Worm (Caenorhabditis elegans) whole organism, L4 larva: ENCODE results near the gene B0001.8.
"Not testable (repeated sequence)": the region's sequence is repeated elsewhere in the genome, so short reads cannot be mapped to it uniquely, and the experiment has no call there.

Experiments
- F37D6.2 ChIP-seq: sonication (generic microtip); optimal IDR thresholded peaks from 2 replicates; lab custom pipeline; 2016; ENCODE audit warnings: mild to moderate bottlenecking, missing genetic modification characterization, missing compliant biosample characterization
- F44E2.7 ChIP-seq: fragments of 200-800 bp; sonication (Bioruptor generic); IDR thresholded peaks from 2 replicates; pipeline ENCODE4 v2.1.2; 2022; ENCODE audit warnings: missing genetic modification characterization, missing compliant biosample characterization
- ZK337.2 ChIP-seq: fragments of 200-800 bp; sonication (Bioruptor generic); IDR thresholded peaks from 2 replicates; pipeline ENCODE4 v1.3.6; 2022; ENCODE audit warnings: missing genetic modification reagents, missing genetic modification characterization, missing compliant biosample characterization
- aha-1 ChIP-seq: fragments of 150-350 bp; peaks from one replicate; lab custom pipeline; 2014; ENCODE audit warnings: missing biosample characterization, missing genetic modification characterization
- ceh-62 ChIP-seq: sonication (generic microtip); optimal IDR thresholded peaks from 2 replicates; lab custom pipeline; 2017; ENCODE audit warnings: missing biosample characterization, missing genetic modification characterization
- ceh-82 ChIP-seq: sonication (generic microtip); optimal IDR thresholded peaks from 2 replicates; lab custom pipeline; 2017; ENCODE audit warnings: missing biosample characterization, missing genetic modification characterization
- daf-16 ChIP-seq, 3 experiments: sonication (generic microtip); optimal IDR thresholded peaks; 2 replicates each; lab custom pipeline; 2016 to 2017; ENCODE audit warnings: missing genetic modification characterization in 3 of 3, missing genetic modification reagents in 3 of 3, mild to moderate bottlenecking in 2 of 3, missing compliant biosample characterization in 2 of 3, missing biosample characterization in 1 of 3, moderate library complexity in 1 of 3
- dmd-6 ChIP-seq: fragments of 200-800 bp; sonication (Bioruptor generic); IDR thresholded peaks from 2 replicates; pipeline ENCODE4 v1.3.6; 2022; ENCODE audit warnings: missing genetic modification reagents, missing genetic modification characterization, missing compliant biosample characterization
- dmd-9 ChIP-seq: fragments of 200-800 bp; sonication (Bioruptor generic); IDR thresholded peaks from 2 replicates; pipeline ENCODE4 v1.3.6; 2022; ENCODE audit warnings: missing genetic modification reagents, missing genetic modification characterization, missing compliant biosample characterization
- duxl-1 ChIP-seq: sonication (generic microtip); optimal IDR thresholded peaks from 2 replicates; lab custom pipeline; 2016; ENCODE audit warnings: mild to moderate bottlenecking, missing genetic modification characterization, moderate library complexity, missing compliant biosample characterization; ENCODE audit not compliant: poor library complexity
- fkh-10 ChIP-seq: fragments of 150-350 bp; optimal IDR thresholded peaks from 2 replicates; lab custom pipeline; 2014; ENCODE audit warnings: missing biosample characterization, missing genetic modification reagents, missing genetic modification characterization
- fos-1 ChIP-seq: fragments of 150-350 bp; optimal IDR thresholded peaks from 2 replicates; lab custom pipeline; 2014; ENCODE audit warnings: missing biosample characterization, missing genetic modification characterization
- hlh-11 ChIP-seq: fragments of 200-800 bp; sonication (Bioruptor generic); optimal IDR thresholded peaks from 2 replicates; lab custom pipeline; 2018; ENCODE audit warnings: mild to moderate bottlenecking, missing genetic modification characterization, missing compliant biosample characterization
- hlh-30 ChIP-seq: sonication (generic microtip); optimal IDR thresholded peaks from 2 replicates; lab custom pipeline; 2017; ENCODE audit warnings: antibody characterized with exemption, mild to moderate bottlenecking, missing genetic modification characterization, missing compliant biosample characterization; ENCODE audit not compliant: insufficient read depth
- lim-7 ChIP-seq: fragments of 200-800 bp; sonication (Bioruptor generic); IDR thresholded peaks from 2 replicates; pipeline ENCODE4 v1.3.6; 2022; ENCODE audit warnings: missing genetic modification characterization, missing compliant biosample characterization
- lin-29 ChIP-seq: fragments of 200-800 bp; sonication (Bioruptor generic); IDR thresholded peaks from 2 replicates; pipeline ENCODE4 v1.3.6; 2022; ENCODE audit warnings: missing genetic modification reagents, missing genetic modification characterization, missing compliant biosample characterization
- lin-38 ChIP-seq: fragments of 200-800 bp; sonication (Bioruptor generic); IDR thresholded peaks from 2 replicates; pipeline ENCODE4 v1.3.6; 2022; ENCODE audit warnings: missing genetic modification reagents, missing genetic modification characterization, missing compliant biosample characterization
- lin-39 ChIP-seq: fragments of 150-350 bp; optimal IDR thresholded peaks from 2 replicates; lab custom pipeline; 2014; ENCODE audit warnings: missing biosample characterization, missing genetic modification reagents, missing genetic modification characterization
- lir-3 ChIP-seq: sonication (generic microtip); optimal IDR thresholded peaks from 2 replicates; lab custom pipeline; 2016; ENCODE audit warnings: mild to moderate bottlenecking, missing genetic modification characterization, missing compliant biosample characterization
- madf-5 ChIP-seq, 2 experiments: fragments of 200-800 bp; sonication (Bioruptor generic); IDR thresholded peaks; 2 replicates each; pipeline ENCODE4 v1.3.6; 2022; ENCODE audit warnings: missing compliant biosample characterization in 2 of 2, missing genetic modification characterization in 2 of 2
- madf-9 ChIP-seq: fragments of 200-800 bp; sonication (Bioruptor generic); conservative IDR thresholded peaks from 2 replicates; pipeline ENCODE4 v1.3.6; 2022; ENCODE audit warnings: missing genetic modification reagents, missing genetic modification characterization, missing compliant biosample characterization
- nhr-102 ChIP-seq: sonication (generic microtip); optimal IDR thresholded peaks from 2 replicates; lab custom pipeline; 2016; ENCODE audit warnings: mild to moderate bottlenecking, missing genetic modification characterization, moderate library complexity, missing compliant biosample characterization
- nhr-28 ChIP-seq: fragments of 150-350 bp; optimal IDR thresholded peaks from 2 replicates; lab custom pipeline; 2014; ENCODE audit warnings: missing biosample characterization, missing genetic modification characterization
- nhr-42 ChIP-seq: fragments of 200-800 bp; sonication (Bioruptor generic); IDR thresholded peaks from 2 replicates; pipeline ENCODE4 v1.3.6; 2022; ENCODE audit warnings: missing genetic modification characterization, missing compliant biosample characterization
- pqm-1 ChIP-seq: sonication (generic microtip); optimal IDR thresholded peaks from 2 replicates; lab custom pipeline; 2017; ENCODE audit warnings: missing biosample characterization, missing genetic modification characterization
- tag-97 ChIP-seq: fragments of 200-800 bp; sonication (Bioruptor generic); IDR thresholded peaks from 2 replicates; pipeline ENCODE4 v1.3.6; 2022; ENCODE audit warnings: missing genetic modification characterization, missing compliant biosample characterization
- unc-62 ChIP-seq, 3 experiments: fragments of 150-350 bp in 1 of 3; sonication (generic microtip); optimal IDR thresholded peaks in 2 of 3; peaks in 1 of 3; 1 replicate in 1 of 3; 2 replicates in 2 of 3; lab custom pipeline; 2014 to 2017; ENCODE audit warnings: missing biosample characterization in 3 of 3, missing genetic modification characterization in 3 of 3, missing genetic modification reagents in 3 of 3, missing genotype in 1 of 3
- zfp-3 ChIP-seq: fragments of 200-800 bp; sonication (Bioruptor generic); conservative IDR thresholded peaks from 2 replicates; pipeline ENCODE4 v1.3.6; 2022; ENCODE audit warnings: missing genetic modification reagents, missing genetic modification characterization, missing compliant biosample characterization
- zip-11 ChIP-seq: fragments of 200-800 bp; sonication (Bioruptor generic); IDR thresholded peaks from 2 replicates; pipeline ENCODE4 v1.3.6; 2022; ENCODE audit warnings: missing genetic modification characterization, missing compliant biosample characterization
- zip-2 ChIP-seq: fragments of 150-350 bp; optimal IDR thresholded peaks from 2 replicates; lab custom pipeline; 2014; ENCODE audit warnings: missing biosample characterization, missing genetic modification characterization

The B0001.8 gene

ce11 chrIV:12140959-12141358 is at the start of gene B0001.8:
Gene B0001.8, minus strand, starts transcription at chrIV:12141059.
- TF ChIP-seq duxl-1 (no peak), unc-62 (GFP tag; optimal IDR thresholded peaks at IDR 0.05 in 1 of 2; lab: Kevin White, UChicago) (peak in 1 of 2 experiments; percentile 50), unc-62 (tag; optimal IDR thresholded peaks at IDR 0.05; lab: Kevin White, UChicago) (no peak)
- TF ChIP-seq, all 104 proteins: peak for 1

DNA sequence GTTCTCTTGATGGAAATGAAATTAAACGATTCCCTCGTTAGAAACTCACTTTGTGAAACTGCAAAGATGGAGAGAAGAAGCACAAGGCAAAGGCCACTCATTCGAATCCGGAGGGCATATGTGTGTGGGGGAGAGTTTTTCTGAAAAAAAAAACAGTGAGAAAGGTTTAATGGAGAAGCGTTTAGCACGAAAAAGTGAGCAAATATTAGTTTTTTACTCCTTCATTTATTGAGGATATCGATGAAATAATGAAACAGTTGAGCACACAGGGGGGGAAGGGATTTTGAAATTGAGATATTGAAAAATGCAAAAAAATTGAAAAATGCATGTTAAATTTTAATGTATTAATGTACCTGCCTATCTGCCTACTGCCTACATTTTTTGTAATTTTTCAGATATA is 37.4 kb upstream of the B0001.8 start, which contains the start of gene nlr-1:
TSS of gene nlr-1 (minus strand) at position 101 of the 400 bp plus-strand sequence.
- not testable (repeated sequence) for TF ChIP-seq lin-29 (GFP tag; lab: Robert Waterston, UW); tag-97 (GFP tag; lab: Robert Waterston, UW); nhr-102 (tag; lab: Kevin White, UChicago)

- TF ChIP-seq lim-7 (GFP tag; lab: Robert Waterston, UW) (0 out of 2 replicates have a peak, but pooled peaks have one; percentile 40), madf-5 (GFP tag; IDR thresholded peaks at IDR 0.05; lab: Robert Waterston, UW) (peak in 1 of 2 experiments; percentile 78; a peak in 2 of 4 replicates)
- TF ChIP-seq, all 104 proteins: peak for 2; not testable (repeated sequence) for 102
These were observed 29.5 kb upstream of the B0001.8 start for ce11 chrIV:12170396-12170795.

DNA sequence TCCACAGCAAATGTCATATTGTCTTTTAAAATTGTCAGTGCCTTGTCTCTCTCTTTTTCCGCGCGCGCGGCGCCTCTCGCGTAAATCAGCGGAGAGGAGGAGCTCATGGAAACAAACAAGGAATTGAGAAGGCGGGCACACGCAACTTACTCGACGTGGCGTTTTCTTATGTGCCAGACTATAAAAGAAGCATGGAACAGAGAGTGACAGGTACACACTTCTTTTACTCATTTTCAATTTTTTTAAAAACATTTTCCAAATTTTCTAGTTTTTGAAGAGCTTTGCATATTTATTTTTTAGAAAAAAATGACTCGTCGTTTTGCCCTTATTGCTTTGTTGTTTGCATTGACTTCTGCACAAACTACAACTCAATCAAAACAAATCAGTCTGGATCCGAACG is 27.1 kb upstream of the B0001.8 start, which contains the start of gene F20B10.3:
TSS of gene F20B10.3 (plus strand) at position 301 of the 400 bp plus-strand sequence.
- no peak for TF ChIP-seq zip-11
- no peak for TF ChIP-seq lir-3
- TF ChIP-seq lin-38 (GFP tag; lab: Robert Waterston, UW), result no peak
- TF ChIP-seq F37D6.2, result no peak
- TF ChIP-seq madf-9 (GFP tag; lab: Robert Waterston, UW), result no peak
- no peak for TF ChIP-seq ceh-82 (tag; lab: Kevin White, UChicago)
- no peak for TF ChIP-seq fkh-10
- TF ChIP-seq zfp-3 (GFP tag; lab: Robert Waterston, UW), result no peak
- no peak for TF ChIP-seq fos-1 (tag; lab: Kevin White, UChicago)
- TF ChIP-seq zip-2 (tag; lab: Kevin White, UChicago), result no peak
- no peak for TF ChIP-seq hlh-30 (tag; lab: Kevin White, UChicago)
- TF ChIP-seq lin-39 (tag; lab: Kevin White, UChicago), result no peak
- TF ChIP-seq nhr-42 (GFP tag; lab: Robert Waterston, UW), result no peak
- no peak for TF ChIP-seq F44E2.7
- no peak for TF ChIP-seq ceh-62 (tag; lab: Kevin White, UChicago)
- no peak for TF ChIP-seq dmd-9

DNA sequence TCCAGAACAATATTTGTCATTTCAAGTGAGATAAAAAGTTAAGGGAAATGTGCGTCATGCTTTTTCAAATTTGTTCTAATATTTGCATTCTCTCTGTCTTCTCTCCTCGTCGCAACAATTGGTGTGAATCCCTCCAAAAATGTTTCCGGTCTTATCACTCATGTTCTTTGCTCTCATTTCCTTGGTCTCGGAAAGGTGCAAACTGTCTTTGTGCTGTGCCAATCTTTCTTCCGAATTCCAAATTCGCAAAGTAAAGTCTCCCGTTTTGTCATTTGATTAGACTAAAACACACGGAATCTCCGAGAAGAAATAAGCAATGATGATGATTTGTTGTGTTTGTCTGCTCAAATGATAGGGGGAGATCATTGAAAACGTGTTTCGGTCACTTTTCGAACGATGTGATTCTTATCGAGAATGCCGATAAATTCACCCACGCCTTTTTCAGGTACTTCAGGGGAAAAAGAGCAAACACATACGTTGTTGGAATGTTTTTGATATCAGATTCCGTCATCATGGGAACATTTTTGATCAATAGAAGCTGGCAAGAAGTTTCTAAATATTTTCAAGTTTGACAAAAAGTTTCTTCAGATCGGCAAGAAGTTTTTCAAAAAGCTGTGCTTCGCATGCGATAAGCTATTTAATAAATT is 24.7 kb upstream of the B0001.8 start:
- no peak for TF ChIP-seq lin-29 (GFP tag; lab: Robert Waterston, UW)
- TF ChIP-seq hlh-11 (tag; lab: Kevin White, UChicago), result peak; percentile 5
- peak; percentile 28 for TF ChIP-seq nhr-28 (tag; lab: Kevin White, UChicago)
- peak; percentile 55 for TF ChIP-seq aha-1 (tag; lab: Kevin White, UChicago)
- TF ChIP-seq dmd-6 (GFP tag; lab: Robert Waterston, UW), result peak; percentile 24; the same call in 1 of the 2 replicates
- TF ChIP-seq daf-16 (GFP tag; optimal IDR thresholded peaks at IDR 0.05; lab: Kevin White, UChicago), result no peak
- TF ChIP-seq daf-16 (tag; optimal IDR thresholded peaks at IDR 0.05; lab: Kevin White, UChicago), result peak; percentile 14
- TF ChIP-seq ZK337.2 (GFP tag; lab: Robert Waterston, UW), result no peak
- peak; percentile 13 for TF ChIP-seq pqm-1 (tag; lab: Kevin White, UChicago)
- TF ChIP-seq, all 104 proteins: peak for 6
